Fruit fly (Drosophila melanogaster): ENCODE results near the gene CG4592.

The CG4592 gene

dm6 chr2L:9954119-9954518, 32.7 kb downstream of the CG4592 start, which contains the start of the genes CG13126 and CG4709 (continued):
- TF ChIP-seq Dek (tag; optimal IDR thresholded peaks at IDR 0.05) (peak; percentile 92), Hmr (GFP tag; optimal IDR thresholded peaks at IDR 0.05) (peak; percentile 91), nerfin-1 (tag; optimal IDR thresholded peaks at IDR 0.05) (peak; percentile 92), CG12659 (GFP tag; optimal IDR thresholded peaks at IDR 0.05) (peak; percentile 90), pros (GFP tag; optimal IDR thresholded peaks at IDR 0.05) (peak; percentile 23), CG7963 (GFP tag; IDR thresholded peaks at IDR 0.05; ENCODE audit: partially characterized antibody) (no peak), Fer2 (tag; optimal IDR thresholded peaks at IDR 0.05) (peak; percentile 86), Sry-β (GFP tag; optimal IDR thresholded peaks at IDR 0.05) (peak; percentile 61), CG14014 (GFP tag; IDR thresholded peaks at IDR 0.05) (peak; percentile 87), CG18619 (GFP tag; optimal IDR thresholded peaks at IDR 0.05) (peak; percentile 87), bigmax (GFP tag; optimal IDR thresholded peaks at IDR 0.05) (no peak), CG8388 (GFP tag; optimal IDR thresholded peaks at IDR 0.05) (peak; percentile 90), stwl (tag; optimal IDR thresholded peaks at IDR 0.05) (peak; percentile 81), emc (GFP tag; optimal IDR thresholded peaks at IDR 0.05) (peak; percentile 1), CG4820 (GFP tag; optimal IDR thresholded peaks at IDR 0.05) (peak; percentile 88), otp (GFP tag; IDR thresholded peaks at IDR 0.05) (peak; percentile 77; the same call in 2 of the 3 replicates), CG8944 (GFP tag; optimal IDR thresholded peaks at IDR 0.05) (peak; percentile 30), vvl (GFP tag; IDR thresholded peaks at IDR 0.05) (peak; percentile 97), CG16813 (GFP tag; IDR thresholded peaks at IDR 0.05; ENCODE audit: partially characterized antibody) (no peak), sc (optimal IDR thresholded peaks at IDR 0.05) (no peak), sc (GFP tag; optimal IDR thresholded peaks at IDR 0.05) (peak; percentile 82), Nf-YA (GFP tag; IDR thresholded peaks at IDR 0.05) (peak; percentile 71), mirr (GFP tag; optimal IDR thresholded peaks at IDR 0.05) (peak; percentile 27), CG17612 (GFP tag; IDR thresholded peaks at IDR 0.05) (0 out of 2 replicates have a peak, but pooled peaks have one; percentile 30), ind (GFP tag; optimal IDR thresholded peaks at IDR 0.05) (peak; percentile 91), slbo (GFP tag; IDR thresholded peaks at IDR 0.05) (peak; percentile 93), CG2712 (tag; optimal IDR thresholded peaks at IDR 0.05) (peak; percentile 98), HmgZ (tag; optimal IDR thresholded peaks at IDR 0.05) (peak; percentile 85), stc (GFP tag; IDR thresholded peaks at IDR 0.05) (peak; percentile 93), ab (GFP tag; optimal IDR thresholded peaks at IDR 0.05) (no peak), nerfin-2 (GFP tag; IDR thresholded peaks at IDR 0.05; ENCODE audit: partially characterized antibody) (no peak), vnd (GFP tag; IDR thresholded peaks at IDR 0.05; ENCODE audit: partially characterized antibody) (no peak), CG12071 (GFP tag; optimal IDR thresholded peaks at IDR 0.05) (peak; percentile 29), CG17359 (tag; optimal IDR thresholded peaks at IDR 0.05) (peak; percentile 95), CG14965 (GFP tag; optimal IDR thresholded peaks at IDR 0.05; ENCODE audit: borderline replicate concordance) (no peak), HLH3B (GFP tag; IDR thresholded peaks at IDR 0.05) (peak; percentile 89), CG12104 (GFP tag; optimal IDR thresholded peaks at IDR 0.05) (peak; percentile 91), Neu2 (GFP tag; optimal IDR thresholded peaks at IDR 0.05; ENCODE audit: borderline replicate concordance) (no peak), peb (GFP tag; IDR thresholded peaks at IDR 0.05) (peak; percentile 78), CG11085 (GFP tag; IDR thresholded peaks at IDR 0.05) (peak; percentile 77), CG31388 (GFP tag; optimal IDR thresholded peaks at IDR 0.05) (peak; percentile 84), sqz (GFP tag; optimal IDR thresholded peaks at IDR 0.05) (peak; percentile 84), ken (GFP tag; IDR thresholded peaks at IDR 0.05) (peak; percentile 73), CG7372 (GFP tag; IDR thresholded peaks at IDR 0.05) (peak; percentile 83), Xbp1 (GFP tag; optimal IDR thresholded peaks at IDR 0.05) (peak; percentile 90), grn (GFP tag; optimal IDR thresholded peaks at IDR 0.05) (peak; percentile 37), CG31365 (tag; optimal IDR thresholded peaks at IDR 0.05) (peak; percentile 41), pfk (GFP tag; optimal IDR thresholded peaks at IDR 0.05) (no peak), ac (GFP tag; optimal IDR thresholded peaks at IDR 0.05) (peak; percentile 39), sug (tag; optimal IDR thresholded peaks at IDR 0.05) (peak; percentile 83), da (GFP tag; optimal IDR thresholded peaks at IDR 0.05) (no peak)
